Worm (Caenorhabditis elegans): ENCODE results near the gene F28D1.6.

The F28D1.6 gene

ce11 chrIV:12389951-12390350 is 5.0 kb upstream of the F28D1.6 start, which contains the start of gene spe-45:
Gene spe-45, minus strand, starts transcription at chrIV:12390095.
- TF ChIP-seq pha-4 (tag; optimal IDR thresholded peaks at IDR 0.05) (no peak), pha-2 (tag; optimal IDR thresholded peaks at IDR 0.05) (no peak), nhr-11 (tag; optimal IDR thresholded peaks at IDR 0.05) (no peak), fax-1 (tag; optimal IDR thresholded peaks at IDR 0.05) (no peak), ceh-22 (tag; optimal IDR thresholded peaks at IDR 0.05) (no peak), nfya-1 (tag; optimal IDR thresholded peaks at IDR 0.05) (no peak), lim-6 (tag; optimal IDR thresholded peaks at IDR 0.05) (no peak), nhr-232 (tag; optimal IDR thresholded peaks at IDR 0.05) (no peak), sox-2 (GFP tag; IDR thresholded peaks at IDR 0.05) (no peak), pag-3 (tag; optimal IDR thresholded peaks at IDR 0.05; ENCODE audit: borderline replicate concordance) (no peak), ets-4 (tag; optimal IDR thresholded peaks at IDR 0.05) (no peak), ztf-16 (tag; optimal IDR thresholded peaks at IDR 0.05) (no peak), ceh-30 (tag; optimal IDR thresholded peaks at IDR 0.05) (no peak), hlh-15 (tag; optimal IDR thresholded peaks at IDR 0.05) (no peak)

- TF ChIP-seq ceh-24 (tag; optimal IDR thresholded peaks at IDR 0.05) (no peak), ama-1 (optimal IDR thresholded peaks at IDR 0.05) (no peak), F13H6.1 (tag; optimal IDR thresholded peaks at IDR 0.05) (no peak), odd-2 (tag; optimal IDR thresholded peaks at IDR 0.05) (no peak), C38D4.7 (GFP tag; optimal IDR thresholded peaks at IDR 0.05) (no peak)
These were observed 2.1 kb downstream of the F28D1.6 start, which contains the start of gene thn-2 for ce11 chrIV:12382864-12383263. Gene thn-2, plus strand, starts transcription at chrIV:12383170.

- no peak for TF ChIP-seq C38D4.7 (GFP tag; optimal IDR thresholded peaks at IDR 0.05)
- TF ChIP-seq C08G9.2 (tag; optimal IDR thresholded peaks at IDR 0.05): no peak
- TF ChIP-seq ttx-3 (tag; optimal IDR thresholded peaks at IDR 0.05): no peak
- TF ChIP-seq ceh-2 (tag; optimal IDR thresholded peaks at IDR 0.05): no peak
- TF ChIP-seq hlh-30 (tag; optimal IDR thresholded peaks at IDR 0.05; ENCODE audit: insufficient read depth): no peak
- no peak for TF ChIP-seq hlh-6 (tag; optimal IDR thresholded peaks at IDR 0.05)
- no peak for TF ChIP-seq dve-1 (tag; optimal IDR thresholded peaks at IDR 0.05)
- no peak for TF ChIP-seq madf-2 (tag; optimal IDR thresholded peaks at IDR 0.05)
- no peak for TF ChIP-seq hlh-15 (tag; optimal IDR thresholded peaks at IDR 0.05)
- TF ChIP-seq hlh-8 (tag; optimal IDR thresholded peaks at IDR 0.05): no peak
- no peak for TF ChIP-seq nhr-11 (tag; optimal IDR thresholded peaks at IDR 0.05)
- no peak for TF ChIP-seq sox-4 (tag; optimal IDR thresholded peaks at IDR 0.05)
These were observed 5.2 kb downstream of the F28D1.6 start, which contains the start of gene thn-1 for ce11 chrIV:12379784-12380183. Gene thn-1, plus strand, starts transcription at chrIV:12380084.

- TF ChIP-seq ceh-48 (tag; optimal IDR thresholded peaks at IDR 0.05): no peak
- no peak for TF ChIP-seq eyg-1 (tag; optimal IDR thresholded peaks at IDR 0.05)
- TF ChIP-seq pha-2 (tag; optimal IDR thresholded peaks at IDR 0.05): no peak
- TF ChIP-seq K02D7.2 (tag; optimal IDR thresholded peaks at IDR 0.05): no peak
- TF ChIP-seq fkh-6 (tag; optimal IDR thresholded peaks at IDR 0.05): no peak
- TF ChIP-seq syd-9 (tag; optimal IDR thresholded peaks at IDR 0.05): no peak
- no peak for TF ChIP-seq ceh-30 (tag; optimal IDR thresholded peaks at IDR 0.05)
- no peak for TF ChIP-seq tbx-2 (tag; optimal IDR thresholded peaks at IDR 0.05)
- no peak for TF ChIP-seq rnt-1 (tag; optimal IDR thresholded peaks at IDR 0.05)
- no peak for TF ChIP-seq pqm-1 (tag; optimal IDR thresholded peaks at IDR 0.05)
- no peak for TF ChIP-seq ahr-1 (tag; optimal IDR thresholded peaks at IDR 0.05)
- no peak for TF ChIP-seq ceh-14 (tag; optimal IDR thresholded peaks at IDR 0.05)
- no peak for TF ChIP-seq fax-1 (tag; optimal IDR thresholded peaks at IDR 0.05)
- no peak for TF ChIP-seq zip-5 (tag; optimal IDR thresholded peaks at IDR 0.05)
- TF ChIP-seq madf-2 (tag; optimal IDR thresholded peaks at IDR 0.05): no peak
- TF ChIP-seq npax-4 (tag; optimal IDR thresholded peaks at IDR 0.05): no peak
- no peak for TF ChIP-seq ref-2 (tag; optimal IDR thresholded peaks at IDR 0.05)
- TF ChIP-seq ttx-3 (tag; optimal IDR thresholded peaks at IDR 0.05): no peak
These were observed 6.0 kb downstream of the F28D1.6 start for ce11 chrIV:12378919-12379318.
